Worm (Caenorhabditis elegans): ENCODE measurements around the gene B0280.9.

- TF ChIP-seq mls-2 (tag; optimal IDR thresholded peaks at IDR 0.05) (no peak), nhr-12 (tag; optimal IDR thresholded peaks at IDR 0.05) (no peak), blmp-1 (tag; optimal IDR thresholded peaks at IDR 0.05) (no peak), nhr-28 (tag; optimal IDR thresholded peaks at IDR 0.05) (no peak), unc-62 (GFP tag; optimal IDR thresholded peaks at IDR 0.05) (no peak), nhr-76 (tag; optimal IDR thresholded peaks at IDR 0.05) (no peak), snpc-4 (tag; optimal IDR thresholded peaks at IDR 0.05) (no peak), lsy-2 (tag; optimal IDR thresholded peaks at IDR 0.05) (no peak), elt-1 (tag; optimal IDR thresholded peaks at IDR 0.05; ENCODE audit: borderline replicate concordance, insufficient read depth) (no peak), ces-1 (GFP tag; optimal IDR thresholded peaks at IDR 0.05) (peak; percentile 5)
Measured at ce11 chrIII:7142172-7142601, 19.5 kb upstream of the B0280.9 start.

Measured in whole organism, mixed stage, embryonic.